Worm (Caenorhabditis elegans): ENCODE data around the gene sucg-1.

- TF ChIP-seq dpl-1 (GFP tag; optimal IDR thresholded peaks at IDR 0.05) (no peak), madf-6 (GFP tag; IDR thresholded peaks at IDR 0.05) (no peak), snpc-1.1 (tag; optimal IDR thresholded peaks at IDR 0.05; ENCODE audit: insufficient read depth) (no peak), hrde-1 (tag; optimal IDR thresholded peaks at IDR 0.05; ENCODE audit: borderline replicate concordance) (no peak), chd-7 (tag; optimal IDR thresholded peaks at IDR 0.05) (no peak), B0336.3 (GFP tag; IDR thresholded peaks at IDR 0.05) (no peak)
Measured at ce11 chrIV:7734173-7734572, 5.5 kb downstream of the sucg-1 start.

Data from whole organism, young adult.